Fruit fly (Drosophila melanogaster) whole organism: ENCODE data around the gene eIF4H2.

ENCODE experiments used
- Dll ChIP-seq: fragments of >200 bp; optimal IDR thresholded peaks from 2 replicates; lab custom pipeline; 2017
- pan ChIP-seq: fragments of >200 bp; optimal IDR thresholded peaks from 2 replicates; lab custom pipeline; 2017
- psq ChIP-seq: fragments of >200 bp; optimal IDR thresholded peaks from 2 replicates; lab custom pipeline; 2017

DNA sequence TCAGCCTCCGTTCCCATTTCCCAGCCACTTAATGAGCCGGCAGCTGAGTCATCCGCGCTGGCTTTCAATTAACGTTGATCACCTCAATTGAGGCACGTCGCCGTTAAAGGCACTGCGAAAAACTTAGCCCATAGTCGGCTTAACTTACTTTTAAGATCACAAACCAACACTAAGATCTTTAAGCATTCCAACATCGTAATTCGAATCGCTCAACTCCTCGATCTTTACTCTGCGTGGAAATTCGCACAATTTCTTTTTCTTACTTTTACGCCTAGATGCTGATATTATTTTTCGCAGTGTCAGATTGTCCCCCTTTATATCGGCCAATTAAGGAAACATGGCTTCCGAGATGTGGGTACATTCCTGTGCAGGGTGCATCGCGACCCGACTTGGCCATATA lies 3.5 kb upstream of the eIF4H2 start:
- TF ChIP-seq Dll (lab: Kevin White, UChicago) = no peak
- no peak for TF ChIP-seq psq
- TF ChIP-seq pan (lab: Kevin White, UChicago) = no peak
